Worm (Caenorhabditis elegans): Measurements from ENCODE around the gene swsn-7.

Gene swsn-7

ce11 chrII:8027663-8028062 is at the start of gene swsn-7:
swsn-7 (minus strand) TSS chrII:8027763.
- TF ChIP-seq mes-4 (tag; optimal IDR thresholded peaks at IDR 0.05) (no peak), hlh-12 (tag; optimal IDR thresholded peaks at IDR 0.05) (no peak), nhr-27 (tag; optimal IDR thresholded peaks at IDR 0.05) (no peak), B0035.1 (tag; optimal IDR thresholded peaks at IDR 0.05) (no peak), ccch-3 (GFP tag; optimal IDR thresholded peaks at IDR 0.05) (no peak), Y67H2A.10 (GFP tag; conservative IDR thresholded peaks at IDR 0.05) (no peak), nhr-179 (tag; optimal IDR thresholded peaks at IDR 0.05) (no peak), tlf-1 (GFP tag; optimal IDR thresholded peaks at IDR 0.05) (no peak), F55B11.4 (tag; optimal IDR thresholded peaks at IDR 0.05; ENCODE audit: borderline replicate concordance, insufficient read depth) (no peak), lir-1 (GFP tag; conservative IDR thresholded peaks at IDR 0.05) (no peak), ceh-91 (GFP tag; IDR thresholded peaks at IDR 0.05) (no peak), ceh-79 (tag; optimal IDR thresholded peaks at IDR 0.05) (no peak), repo-1 (tag; optimal IDR thresholded peaks at IDR 0.05) (no peak), athp-1 (tag; optimal IDR thresholded peaks at IDR 0.05) (no peak), chd-7 (tag; optimal IDR thresholded peaks at IDR 0.05) (no peak), snpc-1.1 (tag; optimal IDR thresholded peaks at IDR 0.05; ENCODE audit: insufficient read depth) (no peak), ets-4 (GFP tag; optimal IDR thresholded peaks at IDR 0.05) (no peak), attf-5 (GFP tag; optimal IDR thresholded peaks at IDR 0.05) (no peak), egl-44 (GFP tag; IDR thresholded peaks at IDR 0.05) (no peak)

ce11 chrII:8075324-8075810 is 47.8 kb upstream of the swsn-7 start, which contains the start of gene K02C4.2:
K02C4.2 (plus strand) TSS chrII:8075760.
- TF ChIP-seq B0035.1 (tag; optimal IDR thresholded peaks at IDR 0.05) (peak; percentile 19), sdz-38 (tag; optimal IDR thresholded peaks at IDR 0.05) (no peak), hsf-1 (GFP tag; IDR thresholded peaks at IDR 0.05) (0 out of 2 replicates have a peak, but pooled peaks have one; percentile 50), sea-2 (GFP tag; IDR thresholded peaks at IDR 0.05) (0 out of 2 replicates have a peak, but pooled peaks have one; percentile 58), mcd-1 (GFP tag; IDR thresholded peaks at IDR 0.05) (peak; percentile 66), Y53F4B.3 (GFP tag; IDR thresholded peaks at IDR 0.05) (no peak), fkh-3 (tag; optimal IDR thresholded peaks at IDR 0.05) (peak; percentile 85), xnd-1 (tag; optimal IDR thresholded peaks at IDR 0.05) (peak; percentile 17), K12H6.12 (tag; optimal IDR thresholded peaks at IDR 0.05) (peak; percentile 73), die-1 (tag; optimal IDR thresholded peaks at IDR 0.05) (peak; percentile 93), F57A8.1 (GFP tag; optimal IDR thresholded peaks at IDR 0.05) (no peak), dox-1 (GFP tag; IDR thresholded peaks at IDR 0.05) (peak; percentile 91), atf-7 (tag; optimal IDR thresholded peaks at IDR 0.05) (peak; percentile 59), ekl-4 (GFP tag; IDR thresholded peaks at IDR 0.05) (peak; percentile 74), lsl-1 (GFP tag; optimal IDR thresholded peaks at IDR 0.05) (peak; percentile 68), Y56A3A.18 (GFP tag; IDR thresholded peaks at IDR 0.05) (peak; percentile 58; the same call in 1 of the 2 replicates), pha-4 (tag; optimal IDR thresholded peaks at IDR 0.05) (no peak), dpff-1 (tag; optimal IDR thresholded peaks at IDR 0.05) (no peak), snpc-1.3 (tag; optimal IDR thresholded peaks at IDR 0.05; ENCODE audit: insufficient read depth) (peak; percentile 87), zim-3 (tag; optimal IDR thresholded peaks at IDR 0.05) (peak; percentile 89), athp-1 (tag; optimal IDR thresholded peaks at IDR 0.05) (peak; percentile 60), ztf-18 (tag; optimal IDR thresholded peaks at IDR 0.05) (peak; percentile 83), Y79H2A.3 (GFP tag; conservative IDR thresholded peaks at IDR 0.05) (no peak; the same call in 1 of the 2 replicates), mxl-1 (tag; optimal IDR thresholded peaks at IDR 0.05) (peak; percentile 87), ZK185.1 (tag; optimal IDR thresholded peaks at IDR 0.05; ENCODE audit: poor library complexity, severe bottlenecking) (peak; percentile 86), nhr-27 (tag; optimal IDR thresholded peaks at IDR 0.05) (peak; percentile 73), mel-28 (tag; optimal IDR thresholded peaks at IDR 0.05; ENCODE audit: borderline replicate concordance) (no peak), madf-8 (GFP tag; conservative IDR thresholded peaks at IDR 0.05) (no peak), ccch-3 (GFP tag; optimal IDR thresholded peaks at IDR 0.05) (no peak), C17E4.6 (GFP tag; IDR thresholded peaks at IDR 0.05) (no peak), gei-17 (GFP tag; optimal IDR thresholded peaks at IDR 0.05) (no peak), F55B11.4 (tag; optimal IDR thresholded peaks at IDR 0.05; ENCODE audit: borderline replicate concordance, insufficient read depth) (no peak), F49E8.2 (tag; optimal IDR thresholded peaks at IDR 0.05; ENCODE audit: insufficient read depth) (peak; percentile 75)
